Worm (Caenorhabditis elegans) whole organism, early embryonic: ENCODE data around the gene alx-1.

Source experiments
- B0310.2 ChIP-seq: sonication (generic microtip); optimal IDR thresholded peaks from 2 replicates; lab custom pipeline; 2016; ENCODE audit warnings: mild to moderate bottlenecking, missing genetic modification characterization, missing compliant biosample characterization
- F13C5.2 ChIP-seq: sonication (generic microtip); optimal IDR thresholded peaks from 2 replicates; lab custom pipeline; 2017; ENCODE audit warnings: mild to moderate bottlenecking, missing genetic modification characterization, inconsistent platforms, missing compliant biosample characterization
- aly-1 ChIP-seq: sonication (generic microtip); optimal IDR thresholded peaks from 2 replicates; lab custom pipeline; 2016; ENCODE audit warnings: missing genetic modification characterization, missing compliant biosample characterization
- ama-1 ChIP-seq: fragments of 150-350 bp; optimal IDR thresholded peaks from 2 replicates; lab custom pipeline; 2014
- ceh-13 ChIP-seq: fragments of 200-800 bp; sonication (Bioruptor generic); optimal IDR thresholded peaks from 2 replicates; lab custom pipeline; 2018; ENCODE audit warnings: mild to moderate bottlenecking, missing genetic modification characterization, missing compliant biosample characterization
- ceh-36 ChIP-seq: sonication (generic microtip); optimal IDR thresholded peaks from 2 replicates; lab custom pipeline; 2016; ENCODE audit warnings: missing genetic modification characterization, inconsistent platforms, missing compliant biosample characterization
- ets-7 ChIP-seq: sonication (generic microtip); optimal IDR thresholded peaks from 2 replicates; lab custom pipeline; 2016; ENCODE audit warnings: missing genotype, missing genetic modification characterization, missing compliant biosample characterization
- flt-1 ChIP-seq: fragments of 200-800 bp; sonication (Bioruptor generic); IDR thresholded peaks from 2 replicates; pipeline ENCODE4 v1.3.6; 2022; ENCODE audit warnings: missing genetic modification characterization, missing compliant biosample characterization
- hmbx-1 ChIP-seq: sonication (generic microtip); optimal IDR thresholded peaks from 2 replicates; lab custom pipeline; 2016; ENCODE audit warnings: mild to moderate bottlenecking, missing genetic modification characterization, missing compliant biosample characterization
- hmg-4 ChIP-seq: fragments of 200-800 bp; sonication (Bioruptor generic); optimal IDR thresholded peaks from 2 replicates; lab custom pipeline; 2018; ENCODE audit warnings: mild to moderate bottlenecking, missing genetic modification characterization, missing compliant biosample characterization
- hnd-1 ChIP-seq: sonication (generic microtip); optimal IDR thresholded peaks from 2 replicates; lab custom pipeline; 2016; ENCODE audit warnings: missing genetic modification characterization, missing compliant biosample characterization
- pes-1 ChIP-seq: fragments of 200-800 bp; sonication (Bioruptor generic); IDR thresholded peaks from 2 replicates; pipeline ENCODE4 v1.3.6; 2022; ENCODE audit warnings: missing genetic modification reagents, missing genetic modification characterization, missing compliant biosample characterization
- scrt-1 ChIP-seq: fragments of 200-800 bp; sonication (Bioruptor generic); IDR thresholded peaks from 2 replicates; pipeline ENCODE4 v1.3.6; 2022; ENCODE audit warnings: missing genetic modification characterization, missing compliant biosample characterization
- sea-1 ChIP-seq: fragments of 200-800 bp; sonication (Bioruptor generic); conservative IDR thresholded peaks from 2 replicates; pipeline ENCODE4 v1.3.6; 2022; ENCODE audit warnings: missing genetic modification characterization, missing compliant biosample characterization
- tbx-11 ChIP-seq: fragments of 200-800 bp; sonication (Bioruptor generic); IDR thresholded peaks from 2 replicates; pipeline ENCODE4 v1.3.6; 2022; ENCODE audit warnings: missing genetic modification characterization, missing compliant biosample characterization
- tbx-37 ChIP-seq: fragments of 200-800 bp; sonication (Bioruptor generic); conservative IDR thresholded peaks from 2 replicates; pipeline ENCODE4 v1.3.6; 2022; ENCODE audit warnings: missing genetic modification reagents, missing genetic modification characterization, missing compliant biosample characterization
- tra-4 ChIP-seq: sonication (generic microtip); optimal IDR thresholded peaks from 2 replicates; lab custom pipeline; 2017; ENCODE audit warnings: missing genetic modification characterization, missing compliant biosample characterization

alx-1 gene

ce11 chrIII:9930406-9930805, 26.7 kb upstream of the alx-1 start:
- no peak for TF ChIP-seq hmg-4 (GFP tag; lab: Kevin White, UChicago)
- TF ChIP-seq aly-1 (tag; lab: Kevin White, UChicago) = no peak
- no peak for TF ChIP-seq sea-1
- TF ChIP-seq tbx-37 (GFP tag; lab: Robert Waterston, UW) = no peak
- no peak for TF ChIP-seq ama-1 (lab: Kevin White, UChicago)
- no peak for TF ChIP-seq tra-4 (tag; lab: Kevin White, UChicago)
- no peak for TF ChIP-seq hnd-1
- TF ChIP-seq scrt-1 = no peak
- TF ChIP-seq hmbx-1 (tag; lab: Kevin White, UChicago) = no peak

- TF ChIP-seq tbx-11 (GFP tag; lab: Robert Waterston, UW) (no peak), scrt-1 (no peak), hmg-4 (GFP tag; lab: Kevin White, UChicago) (no peak), ceh-36 (tag; lab: Kevin White, UChicago) (no peak), sea-1 (no peak), ets-7 (tag; lab: Kevin White, UChicago) (no peak), flt-1 (GFP tag; lab: Robert Waterston, UW) (no peak)
Observed at ce11 chrIII:9932091-9932490, 25.1 kb upstream of the alx-1 start, which contains the start of gene dec-7. dec-7 (plus strand) TSS chrIII:9932398.

- no peak for TF ChIP-seq sea-1
- TF ChIP-seq tra-4 (tag; lab: Kevin White, UChicago) = no peak
- no peak for TF ChIP-seq F13C5.2
- no peak for TF ChIP-seq tbx-11 (GFP tag; lab: Robert Waterston, UW)
- TF ChIP-seq pes-1 (GFP tag; lab: Robert Waterston, UW) = no peak
- TF ChIP-seq flt-1 (GFP tag; lab: Robert Waterston, UW) = no peak
- no peak for TF ChIP-seq ama-1 (lab: Kevin White, UChicago)
- no peak for TF ChIP-seq tbx-37 (GFP tag; lab: Robert Waterston, UW)
- no peak for TF ChIP-seq hmg-4 (GFP tag; lab: Kevin White, UChicago)
- no peak for TF ChIP-seq hnd-1
- TF ChIP-seq scrt-1 = no peak
- no peak for TF ChIP-seq hmbx-1 (tag; lab: Kevin White, UChicago)
- no peak for TF ChIP-seq ets-7 (tag; lab: Kevin White, UChicago)
- TF ChIP-seq aly-1 (tag; lab: Kevin White, UChicago) = no peak
- no peak for TF ChIP-seq ceh-36 (tag; lab: Kevin White, UChicago)
- no peak for TF ChIP-seq ceh-13
- TF ChIP-seq B0310.2 = no peak
Observed at ce11 chrIII:9941020-9941674, 16.0 kb upstream of the alx-1 start, which contains the start of the genes K03H1.9 and K03H1.12. K03H1.9 (minus strand) TSS chrIII:9941490. K03H1.12 (plus strand) TSS chrIII:9941624.

ce11 chrIII:9944723-9945122, 12.4 kb upstream of the alx-1 start, which contains the start of gene gln-2:
gln-2 (minus strand) TSS chrIII:9944823.
- TF ChIP-seq ceh-36 (tag; lab: Kevin White, UChicago) = no peak
- no peak for TF ChIP-seq hnd-1
- TF ChIP-seq sea-1 = no peak
- TF ChIP-seq ceh-13 = no peak
- TF ChIP-seq flt-1 (GFP tag; lab: Robert Waterston, UW) = no peak
- no peak for TF ChIP-seq pes-1 (GFP tag; lab: Robert Waterston, UW)
- TF ChIP-seq ets-7 (tag; lab: Kevin White, UChicago) = no peak
- TF ChIP-seq tra-4 (tag; lab: Kevin White, UChicago) = no peak
- no peak for TF ChIP-seq hmbx-1 (tag; lab: Kevin White, UChicago)
- TF ChIP-seq hmg-4 (GFP tag; lab: Kevin White, UChicago) = no peak

- TF ChIP-seq B0310.2 (no peak), ama-1 (lab: Kevin White, UChicago) (no peak), tbx-11 (GFP tag; lab: Robert Waterston, UW) (no peak), sea-1 (no peak), flt-1 (GFP tag; lab: Robert Waterston, UW) (no peak), tra-4 (tag; lab: Kevin White, UChicago) (no peak), tbx-37 (GFP tag; lab: Robert Waterston, UW) (no peak), ets-7 (tag; lab: Kevin White, UChicago) (no peak), hmg-4 (GFP tag; lab: Kevin White, UChicago) (no peak)
Observed at ce11 chrIII:9946806-9947419, 10.2 kb upstream of the alx-1 start, which contains the start of gene K03H1.7. K03H1.7 (plus strand) TSS chrIII:9947405.

ce11 chrIII:9950244-9950643, 6.9 kb upstream of the alx-1 start, which contains the start of gene K03H1.13:
K03H1.13 (minus strand) TSS chrIII:9950344.
- TF ChIP-seq tra-4 (tag; lab: Kevin White, UChicago) (no peak), sea-1 (no peak), F13C5.2 (no peak), ceh-36 (tag; lab: Kevin White, UChicago) (no peak), aly-1 (tag; lab: Kevin White, UChicago) (no peak), scrt-1 (no peak), hmbx-1 (tag; lab: Kevin White, UChicago) (no peak), hmg-4 (GFP tag; lab: Kevin White, UChicago) (no peak), tbx-37 (GFP tag; lab: Robert Waterston, UW) (no peak), flt-1 (GFP tag; lab: Robert Waterston, UW) (no peak), ets-7 (tag; lab: Kevin White, UChicago) (no peak), hnd-1 (no peak), tbx-11 (GFP tag; lab: Robert Waterston, UW) (no peak), B0310.2 (no peak), pes-1 (GFP tag; lab: Robert Waterston, UW) (no peak)

ce11 chrIII:9951864-9952263, 5.3 kb upstream of the alx-1 start, which contains the start of gene K03H1.11:
K03H1.11 (minus strand) TSS chrIII:9951964.
- TF ChIP-seq aly-1 (tag; lab: Kevin White, UChicago) (no peak), sea-1 (no peak), tbx-37 (GFP tag; lab: Robert Waterston, UW) (no peak), B0310.2 (no peak), F13C5.2 (no peak), scrt-1 (no peak), ama-1 (lab: Kevin White, UChicago) (no peak), pes-1 (GFP tag; lab: Robert Waterston, UW) (no peak), hmg-4 (GFP tag; lab: Kevin White, UChicago) (no peak), hmbx-1 (tag; lab: Kevin White, UChicago) (no peak), hnd-1 (no peak)
